Worm (Caenorhabditis elegans): ENCODE measurements around the gene C04B4.5.

Gene C04B4.5

DNA sequence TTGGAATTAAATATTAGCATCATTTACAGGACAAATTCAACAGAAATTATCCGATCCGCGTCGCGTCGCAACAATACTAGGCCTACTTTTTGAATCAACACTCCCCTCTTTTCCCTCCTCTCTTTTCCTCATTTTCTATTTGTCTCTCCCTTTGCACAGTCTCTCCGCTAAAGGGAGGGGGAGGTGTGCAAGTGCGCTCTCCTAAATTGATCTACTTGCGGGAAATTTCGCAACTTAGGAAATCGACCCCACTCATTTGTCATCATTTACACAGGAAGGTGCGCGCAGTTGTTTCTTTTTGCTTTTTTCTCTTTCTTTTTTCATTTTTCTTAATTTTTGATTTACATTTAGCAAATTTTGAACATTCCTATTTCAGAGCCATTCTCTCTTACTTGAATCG, 5.2 kb downstream of the C04B4.5 start, which contains the start of gene C04B4.2:
Gene C04B4.2, plus strand, starts transcription at position 371 of the 400 bp plus-strand sequence.
- no peak for TF ChIP-seq nfya-1 (tag; optimal IDR thresholded peaks at IDR 0.05)
- TF ChIP-seq ceh-31 (tag; optimal IDR thresholded peaks at IDR 0.05), result no peak
- TF ChIP-seq tbx-7 (tag; optimal IDR thresholded peaks at IDR 0.05), result no peak
- TF ChIP-seq pros-1 (tag; optimal IDR thresholded peaks at IDR 0.05), result no peak
- no peak for TF ChIP-seq C08G9.2 (tag; optimal IDR thresholded peaks at IDR 0.05)
- no peak for TF ChIP-seq pag-3 (tag; optimal IDR thresholded peaks at IDR 0.05; ENCODE audit: borderline replicate concordance)
- no peak for TF ChIP-seq pha-4 (tag; optimal IDR thresholded peaks at IDR 0.05)
- TF ChIP-seq unc-86 (tag; optimal IDR thresholded peaks at IDR 0.05), result no peak
- TF ChIP-seq syd-9 (tag; optimal IDR thresholded peaks at IDR 0.05), result no peak
- no peak for TF ChIP-seq dmd-4 (tag; optimal IDR thresholded peaks at IDR 0.05; ENCODE audit: borderline replicate concordance)
- TF ChIP-seq unc-3 (GFP tag; conservative IDR thresholded peaks at IDR 0.05), result no peak
- no peak for TF ChIP-seq unc-3 (tag; optimal IDR thresholded peaks at IDR 0.05)
- no peak for TF ChIP-seq ztf-16 (tag; optimal IDR thresholded peaks at IDR 0.05)
- TF ChIP-seq ahr-1 (tag; optimal IDR thresholded peaks at IDR 0.05), result no peak
- no peak for TF ChIP-seq hlh-30 (tag; optimal IDR thresholded peaks at IDR 0.05; ENCODE audit: insufficient read depth)

- no peak for TF ChIP-seq hlh-13 (GFP tag; optimal IDR thresholded peaks at IDR 0.05)
- no peak for TF ChIP-seq nhr-11 (tag; optimal IDR thresholded peaks at IDR 0.05)
- TF ChIP-seq pax-1 (tag; optimal IDR thresholded peaks at IDR 0.05), result no peak
- no peak for TF ChIP-seq ceh-14 (tag; optimal IDR thresholded peaks at IDR 0.05)
- no peak for TF ChIP-seq sox-2 (GFP tag; IDR thresholded peaks at IDR 0.05)
- TF ChIP-seq ztf-16 (tag; optimal IDR thresholded peaks at IDR 0.05), result no peak
- no peak for TF ChIP-seq nfya-1 (tag; optimal IDR thresholded peaks at IDR 0.05)
- TF ChIP-seq gmeb-2 (tag; optimal IDR thresholded peaks at IDR 0.05), result no peak
- TF ChIP-seq hlh-15 (tag; optimal IDR thresholded peaks at IDR 0.05), result no peak
- TF ChIP-seq ama-1 (optimal IDR thresholded peaks at IDR 0.05), result no peak
- no peak for TF ChIP-seq pqm-1 (tag; optimal IDR thresholded peaks at IDR 0.05)
- TF ChIP-seq odd-2 (tag; optimal IDR thresholded peaks at IDR 0.05), result no peak
- no peak for TF ChIP-seq unc-55 (GFP tag; optimal IDR thresholded peaks at IDR 0.05)
- no peak for TF ChIP-seq ref-2 (tag; optimal IDR thresholded peaks at IDR 0.05)
- no peak for TF ChIP-seq C38D4.7 (GFP tag; optimal IDR thresholded peaks at IDR 0.05)
Observed at ce11 chrX:12280477-12280876, 7.7 kb downstream of the C04B4.5 start, which contains the start of gene C04B4.1. TSS of gene C04B4.1 (plus strand) at chrX:12280777.

DNA sequence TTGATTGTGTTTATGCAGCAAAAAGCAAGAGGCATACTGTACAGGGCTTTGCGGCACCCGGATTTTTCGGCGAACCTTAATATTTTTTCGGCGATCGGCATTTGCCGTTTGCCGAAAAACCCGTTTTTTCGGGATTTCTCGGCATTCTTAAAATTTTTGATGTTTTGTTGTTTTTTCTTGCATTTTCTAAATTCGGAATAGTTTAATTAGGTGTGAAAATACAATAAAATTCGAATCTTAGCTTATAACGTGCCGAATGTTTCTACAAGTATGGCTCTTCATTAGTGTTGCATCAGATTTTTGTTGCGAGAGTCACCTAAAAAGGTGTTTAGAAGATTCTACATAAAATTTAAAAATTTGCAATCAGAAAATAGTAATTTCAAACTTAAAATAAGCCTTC, 12.6 kb downstream of the C04B4.5 start, which contains the start of gene C04B4.6:
Gene C04B4.6, minus strand, starts transcription at position 101 of the 400 bp plus-strand sequence.
- TF ChIP-seq Y22D7AL.16 (tag; optimal IDR thresholded peaks at IDR 0.05), result no peak
- TF ChIP-seq T23F11.4 (GFP tag; optimal IDR thresholded peaks at IDR 0.05), result no peak
- no peak for TF ChIP-seq ets-4 (tag; optimal IDR thresholded peaks at IDR 0.05)
- no peak for TF ChIP-seq sox-4 (tag; optimal IDR thresholded peaks at IDR 0.05)
- no peak for TF ChIP-seq sdc-2 (tag; optimal IDR thresholded peaks at IDR 0.05)
- TF ChIP-seq npax-4 (tag; optimal IDR thresholded peaks at IDR 0.05), result no peak
- no peak for TF ChIP-seq ttx-3 (tag; optimal IDR thresholded peaks at IDR 0.05)
- no peak for TF ChIP-seq ztf-16 (tag; optimal IDR thresholded peaks at IDR 0.05)
- no peak for TF ChIP-seq eyg-1 (tag; optimal IDR thresholded peaks at IDR 0.05)

DNA sequence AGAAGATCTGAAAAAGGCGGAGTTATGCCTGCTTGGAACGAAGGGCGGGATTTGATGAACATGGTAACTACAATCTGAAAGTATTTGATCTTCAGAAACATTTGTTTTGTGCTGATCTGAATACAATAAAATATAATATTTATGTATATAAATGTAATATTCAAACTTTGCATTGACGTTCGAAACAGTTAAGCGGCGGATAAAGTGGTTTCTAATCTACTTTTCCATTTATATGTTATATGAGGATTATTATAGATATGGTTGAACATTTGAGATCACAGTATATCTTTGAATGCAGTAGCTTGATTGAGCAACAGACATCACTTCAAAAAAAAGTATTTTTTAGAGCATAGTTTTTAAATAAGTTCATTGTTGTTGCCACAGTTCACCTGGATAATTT, 14.3 kb downstream of the C04B4.5 start, which contains the start of gene H19J13.2:
Gene H19J13.2, minus strand, starts transcription at position 101 of the 400 bp plus-strand sequence.
- no peak for TF ChIP-seq lin-11 (tag; optimal IDR thresholded peaks at IDR 0.05)
- TF ChIP-seq eyg-1 (tag; optimal IDR thresholded peaks at IDR 0.05), result no peak
- no peak for TF ChIP-seq tbx-2 (tag; optimal IDR thresholded peaks at IDR 0.05)
- TF ChIP-seq sdc-2 (tag; optimal IDR thresholded peaks at IDR 0.05), result no peak
- TF ChIP-seq Y22D7AL.16 (tag; optimal IDR thresholded peaks at IDR 0.05), result no peak
- TF ChIP-seq ceh-18 (tag; optimal IDR thresholded peaks at IDR 0.05), result no peak
- no peak for TF ChIP-seq hlh-15 (tag; optimal IDR thresholded peaks at IDR 0.05)
- TF ChIP-seq ama-1 (optimal IDR thresholded peaks at IDR 0.05), result no peak
- TF ChIP-seq ceh-24 (tag; optimal IDR thresholded peaks at IDR 0.05), result no peak
- no peak for TF ChIP-seq K09A11.1 (tag; optimal IDR thresholded peaks at IDR 0.05; ENCODE audit: insufficient read depth)
